Worm (Caenorhabditis elegans): ENCODE data around the gene col-166.

col-166 gene

ce11 chrX:6240640-6241033, 39.2 kb upstream of the col-166 start, which contains the start of gene got-2.2:
Gene got-2.2 (plus strand): TSS chrX:6240983.
- TF ChIP-seq daf-16 (GFP tag; optimal IDR thresholded peaks at IDR 0.05) (no peak), daf-16 (tag; optimal IDR thresholded peaks at IDR 0.05) (peak; percentile 54), ctbp-1 (GFP tag; IDR thresholded peaks at IDR 0.05) (no peak), aha-1 (tag) (peak; percentile 65), hlh-30 (tag; optimal IDR thresholded peaks at IDR 0.05; ENCODE audit: insufficient read depth) (peak; percentile 42), nhr-10 (tag; optimal IDR thresholded peaks at IDR 0.05) (peak; percentile 24), unc-62 (GFP tag; optimal IDR thresholded peaks at IDR 0.05 in 1 of 2) (no peak), unc-62 (tag; optimal IDR thresholded peaks at IDR 0.05) (no peak), nhr-77 (tag; optimal IDR thresholded peaks at IDR 0.05) (peak; percentile 21), mdl-1 (tag; optimal IDR thresholded peaks at IDR 0.05) (peak in 1 of 2 experiments; percentile 44), dve-1 (tag; optimal IDR thresholded peaks at IDR 0.05; ENCODE audit: insufficient read depth) (peak; percentile 63), nhr-41 (GFP tag; IDR thresholded peaks at IDR 0.05) (no peak), hlh-11 (tag; optimal IDR thresholded peaks at IDR 0.05) (peak; percentile 13), tra-1 (GFP tag; IDR thresholded peaks at IDR 0.05) (no peak), nhr-28 (tag; optimal IDR thresholded peaks at IDR 0.05) (peak; percentile 66), zip-11 (GFP tag; IDR thresholded peaks at IDR 0.05) (no peak)

- TF ChIP-seq aha-1 (tag): peak; percentile 73
- TF ChIP-seq lir-3 (tag; optimal IDR thresholded peaks at IDR 0.05): no peak
- TF ChIP-seq dve-1 (tag; optimal IDR thresholded peaks at IDR 0.05; ENCODE audit: insufficient read depth): peak; percentile 41
- peak; percentile 13 for TF ChIP-seq nhr-6 (tag; optimal IDR thresholded peaks at IDR 0.05)
- peak in 1 of 2 experiments; percentile 12 for TF ChIP-seq lsy-2 (tag; optimal IDR thresholded peaks at IDR 0.05)
- TF ChIP-seq daf-16 (GFP tag; optimal IDR thresholded peaks at IDR 0.05): no peak
- TF ChIP-seq daf-16 (tag; optimal IDR thresholded peaks at IDR 0.05): peak; percentile 2
Observed at ce11 chrX:6245499-6245898, 34.3 kb upstream of the col-166 start.

ce11 chrX:6247013-6247412, 32.8 kb upstream of the col-166 start:
- no peak for TF ChIP-seq pqm-1 (tag; optimal IDR thresholded peaks at IDR 0.05)
- no peak for TF ChIP-seq Y48G9A.11 (GFP tag; IDR thresholded peaks at IDR 0.05)

- TF ChIP-seq mep-1 (tag; optimal IDR thresholded peaks at IDR 0.05) (no peak), ceh-44 (GFP tag; IDR thresholded peaks at IDR 0.05) (no peak), ces-1 (GFP tag; optimal IDR thresholded peaks at IDR 0.05) (peak; percentile 77), tra-1 (GFP tag; IDR thresholded peaks at IDR 0.05) (no peak), egl-27 (tag; optimal IDR thresholded peaks at IDR 0.05) (no peak), jun-1 (tag; optimal IDR thresholded peaks at IDR 0.05) (no peak), dmd-6 (GFP tag; IDR thresholded peaks at IDR 0.05) (no peak), aha-1 (tag) (peak; percentile 62), unc-62 (GFP tag; optimal IDR thresholded peaks at IDR 0.05 in 1 of 2) (peak in 1 of 2 experiments; percentile 12), unc-62 (tag; optimal IDR thresholded peaks at IDR 0.05) (no peak), lsy-2 (tag; optimal IDR thresholded peaks at IDR 0.05) (peak in 1 of 2 experiments; percentile 20)
Observed at ce11 chrX:6247869-6248268, 31.9 kb upstream of the col-166 start.

ce11 chrX:6248778-6249658, 30.8 kb upstream of the col-166 start:
- no peak for TF ChIP-seq lin-13 (GFP tag; optimal IDR thresholded peaks at IDR 0.05)
- no peak for TF ChIP-seq ceh-28 (tag; optimal IDR thresholded peaks at IDR 0.05)
- TF ChIP-seq daf-16 (GFP tag; optimal IDR thresholded peaks at IDR 0.05): no peak
- peak; percentile 58 for TF ChIP-seq daf-16 (tag; optimal IDR thresholded peaks at IDR 0.05)
- TF ChIP-seq lin-29 (GFP tag; IDR thresholded peaks at IDR 0.05): no peak
- peak; percentile 17 for TF ChIP-seq dve-1 (tag; optimal IDR thresholded peaks at IDR 0.05; ENCODE audit: insufficient read depth)
- no peak for TF ChIP-seq daf-8 (GFP tag; IDR thresholded peaks at IDR 0.05)
- no peak for TF ChIP-seq mxl-2 (GFP tag; conservative IDR thresholded peaks at IDR 0.05)
- no peak for TF ChIP-seq nhr-48 (tag; optimal IDR thresholded peaks at IDR 0.05)
- peak; percentile 3 for TF ChIP-seq dpl-1 (GFP tag; optimal IDR thresholded peaks at IDR 0.05)
- TF ChIP-seq fkh-10 (GFP tag; optimal IDR thresholded peaks at IDR 0.05): peak; percentile 10
- TF ChIP-seq nhr-42 (GFP tag; IDR thresholded peaks at IDR 0.05): no peak
- no peak for TF ChIP-seq skn-1 (tag; optimal IDR thresholded peaks at IDR 0.05)
- TF ChIP-seq ces-1 (GFP tag; optimal IDR thresholded peaks at IDR 0.05): peak; percentile 12
- TF ChIP-seq snpc-4 (tag; optimal IDR thresholded peaks at IDR 0.05): no peak
- no peak for TF ChIP-seq F37D6.2 (tag; optimal IDR thresholded peaks at IDR 0.05)
- TF ChIP-seq dmd-6 (GFP tag; IDR thresholded peaks at IDR 0.05): peak; percentile 52
- TF ChIP-seq mdt-29 (GFP tag; IDR thresholded peaks at IDR 0.05): no peak
- TF ChIP-seq tag-97 (GFP tag; IDR thresholded peaks at IDR 0.05): no peak
- no peak for TF ChIP-seq mep-1 (tag; optimal IDR thresholded peaks at IDR 0.05)
- TF ChIP-seq egl-27 (tag; optimal IDR thresholded peaks at IDR 0.05): no peak
- peak; percentile 66 for TF ChIP-seq nhr-28 (tag; optimal IDR thresholded peaks at IDR 0.05)
